Fruit fly (Drosophila melanogaster): Measurements from ENCODE around the gene Fad2.
A peak's percentile ranks its signal among the peaks of the same experiment; 100 is the strongest.

Fad2 gene

dm6 chr3L:11064689-11065088, 41.4 kb downstream of the Fad2 start, which contains the start of the genes CG32075, CG45101 and SuUR (continued):
- TF ChIP-seq CG17328 (GFP tag; IDR thresholded peaks at IDR 0.05) (peak; percentile 89), Dref (GFP tag; IDR thresholded peaks at IDR 0.05) (no peak), knrl (GFP tag; IDR thresholded peaks at IDR 0.05; ENCODE audit: partially characterized antibody) (peak; percentile 24; the same call in 1 of the 3 replicates), mld (GFP tag; IDR thresholded peaks at IDR 0.05; ENCODE audit: partially characterized antibody) (no peak), cad (GFP tag; optimal IDR thresholded peaks at IDR 0.05) (no peak), Doc3 (GFP tag; IDR thresholded peaks at IDR 0.05; ENCODE audit: partially characterized antibody) (no peak), sqz (GFP tag; optimal IDR thresholded peaks at IDR 0.05) (peak; percentile 18), gsb (GFP tag; IDR thresholded peaks at IDR 0.05) (peak; percentile 53; the same call in 1 of the 2 replicates), CG11723 (GFP tag; optimal IDR thresholded peaks at IDR 0.05) (peak; percentile 67), CG10366 (GFP tag; IDR thresholded peaks at IDR 0.05) (peak; percentile 89), gem (tag; optimal IDR thresholded peaks at IDR 0.05) (peak; percentile 92), fd96Cb (tag; optimal IDR thresholded peaks at IDR 0.05) (peak; percentile 83), CG31224 (GFP tag; IDR thresholded peaks at IDR 0.05) (peak; percentile 74), CG15269 (tag; optimal IDR thresholded peaks at IDR 0.05) (peak; percentile 80), Sox100B (GFP tag; optimal IDR thresholded peaks at IDR 0.05) (peak; percentile 77), Vsx1 (GFP tag; optimal IDR thresholded peaks at IDR 0.05) (peak; percentile 59), dpn (GFP tag; optimal IDR thresholded peaks at IDR 0.05) (peak; percentile 91 to 92), ase (GFP tag; IDR thresholded peaks at IDR 0.05) (peak; percentile 86), CG7839 (tag; optimal IDR thresholded peaks at IDR 0.05) (peak; percentile 91), CG34224 (GFP tag; IDR thresholded peaks at IDR 0.05; ENCODE audit: partially characterized antibody) (no peak), Sry-β (GFP tag; optimal IDR thresholded peaks at IDR 0.05) (peak; percentile 96), NFAT (GFP tag; IDR thresholded peaks at IDR 0.05) (no peak; the same call in 1 of the 2 replicates), corto (GFP tag; optimal IDR thresholded peaks at IDR 0.05) (peak; percentile 59), pan (optimal IDR thresholded peaks at IDR 0.05) (no peak), pan (GFP tag; optimal IDR thresholded peaks at IDR 0.05 in 1 of 2, IDR thresholded peaks at IDR 0.05 in 1 of 2) (peak in 1 of 2 experiments; percentile 92), CG12299 (tag; optimal IDR thresholded peaks at IDR 0.05) (peak; percentile 61), fu2 (GFP tag; optimal IDR thresholded peaks at IDR 0.05) (peak; percentile 85), trh (GFP tag; optimal IDR thresholded peaks at IDR 0.05) (peak; percentile 68), HmgZ (tag; optimal IDR thresholded peaks at IDR 0.05) (peak; percentile 92), hkb (optimal IDR thresholded peaks at IDR 0.05) (peak; percentile 71), hkb (GFP tag; IDR thresholded peaks at IDR 0.05) (peak; percentile 86), kni (GFP tag; optimal IDR thresholded peaks at IDR 0.05) (no peak), Sox102F (GFP tag; optimal IDR thresholded peaks at IDR 0.05) (peak; percentile 91), sens (GFP tag) (peak; percentile 99), H15 (GFP tag; IDR thresholded peaks at IDR 0.05) (peak; percentile 81), Atf-2 (GFP tag; optimal IDR thresholded peaks at IDR 0.05) (peak; percentile 82), CG14441 (GFP tag; IDR thresholded peaks at IDR 0.05) (peak; percentile 92), Dip3 (GFP tag; optimal IDR thresholded peaks at IDR 0.05) (peak; percentile 91), sens-2 (GFP tag; IDR thresholded peaks at IDR 0.05) (peak; percentile 65), CG13624 (GFP tag; optimal IDR thresholded peaks at IDR 0.05) (peak; percentile 93), Med (GFP tag) (peak; percentile 99), CG7963 (GFP tag; IDR thresholded peaks at IDR 0.05; ENCODE audit: partially characterized antibody) (no peak; the same call in 2 of the 3 replicates), Aef1 (GFP tag; IDR thresholded peaks at IDR 0.05) (peak; percentile 90), gsb-n (tag; optimal IDR thresholded peaks at IDR 0.05) (peak; percentile 74), bsh (GFP tag; optimal IDR thresholded peaks at IDR 0.05) (peak in 1 of 2 experiments; percentile 85), CG18619 (GFP tag; optimal IDR thresholded peaks at IDR 0.05) (peak; percentile 78), gfzf (GFP tag; optimal IDR thresholded peaks at IDR 0.05) (peak; percentile 5), CG11247 (GFP tag; IDR thresholded peaks at IDR 0.05) (peak; percentile 84), z (GFP tag; IDR thresholded peaks at IDR 0.05) (no peak), CG9609 (GFP tag; optimal IDR thresholded peaks at IDR 0.05) (peak; percentile 91), al (GFP tag; IDR thresholded peaks at IDR 0.05) (peak; percentile 88)
